Worm (Caenorhabditis elegans) whole organism, L2 larva: ENCODE results near the gene Y55F3BR.6.

ENCODE experiments used
- C34F6.9 ChIP-seq: fragments of 150-350 bp; optimal IDR thresholded peaks from 2 replicates; lab custom pipeline; 2014; ENCODE audit warnings: missing biosample characterization, missing genetic modification characterization
- F13H6.1 ChIP-seq: sonication (generic microtip); optimal IDR thresholded peaks from 2 replicates; lab custom pipeline; 2016; ENCODE audit warnings: missing genetic modification characterization, missing compliant biosample characterization
- ZK546.5 ChIP-seq: sonication (generic microtip); optimal IDR thresholded peaks from 2 replicates; lab custom pipeline; 2017; ENCODE audit warnings: missing biosample characterization, missing genetic modification characterization
- ama-1 ChIP-seq: fragments of 150-350 bp; optimal IDR thresholded peaks from 2 replicates; lab custom pipeline; 2018; ENCODE audit warnings: inconsistent platforms
- blmp-1 ChIP-seq: sonication (generic microtip); optimal IDR thresholded peaks from 2 replicates; lab custom pipeline; 2017; ENCODE audit warnings: missing genetic modification characterization, mild to moderate bottlenecking, missing compliant biosample characterization, antibody characterized with exemption, moderate library complexity; ENCODE audit not compliant: insufficient read depth
- ceh-16 ChIP-seq: fragments of 150-350 bp; optimal IDR thresholded peaks from 2 replicates; lab custom pipeline; 2014; ENCODE audit warnings: missing biosample characterization, missing genetic modification characterization
- crh-2 ChIP-seq: sonication (generic microtip); optimal IDR thresholded peaks from 2 replicates; lab custom pipeline; 2017; ENCODE audit warnings: missing biosample characterization, missing genetic modification characterization
- egl-27 ChIP-seq: sonication (generic microtip); optimal IDR thresholded peaks from 3 replicates; lab custom pipeline; 2017; ENCODE audit warnings: missing biosample characterization, missing genetic modification reagents, missing genetic modification characterization
- fos-1 ChIP-seq: fragments of 150-350 bp; optimal IDR thresholded peaks from 2 replicates; lab custom pipeline; 2014; ENCODE audit warnings: missing biosample characterization, missing genetic modification characterization
- gmeb-1 ChIP-seq: fragments of 150-350 bp; optimal IDR thresholded peaks from 2 replicates; lab custom pipeline; 2014; ENCODE audit warnings: missing biosample characterization, missing genetic modification characterization
- lin-11 ChIP-seq: fragments of 150-350 bp; sonication (generic microtip); optimal IDR thresholded peaks from 2 replicates; lab custom pipeline; 2014; ENCODE audit warnings: missing biosample characterization, missing genetic modification characterization, inconsistent platforms, mixed read lengths
- lin-13 ChIP-seq: fragments of 150-350 bp; optimal IDR thresholded peaks from 2 replicates; lab custom pipeline; 2014; ENCODE audit warnings: missing biosample characterization, missing genetic modification reagents, missing genetic modification characterization
- lin-39 ChIP-seq: fragments of 150-350 bp; optimal IDR thresholded peaks from 2 replicates; lab custom pipeline; 2014; ENCODE audit warnings: missing biosample characterization, missing genetic modification reagents, missing genetic modification characterization
- lsy-2 ChIP-seq, 2 experiments: fragments of 150-350 bp in 1 of 2; sonication (generic microtip) in 1 of 2; optimal IDR thresholded peaks; 2 replicates each; lab custom pipeline; 2014 to 2017; ENCODE audit warnings: missing biosample characterization in 2 of 2, missing genetic modification characterization in 2 of 2
- mab-5 ChIP-seq: fragments of 150-350 bp; optimal IDR thresholded peaks from 2 replicates; lab custom pipeline; 2014; ENCODE audit warnings: missing biosample characterization, missing genetic modification characterization
- mbf-1 ChIP-seq: sonication (generic microtip); optimal IDR thresholded peaks from 2 replicates; lab custom pipeline; 2017; ENCODE audit warnings: missing biosample characterization, missing genetic modification characterization
- mdl-1 ChIP-seq, 2 experiments: fragments of 150-350 bp in 1 of 2; sonication (generic microtip) in 1 of 2; optimal IDR thresholded peaks; 2 replicates each; lab custom pipeline; 2017; ENCODE audit warnings: missing biosample characterization in 2 of 2, missing genetic modification characterization in 2 of 2
- nhr-11 ChIP-seq: fragments of 150-350 bp; optimal IDR thresholded peaks from 2 replicates; lab custom pipeline; 2014; ENCODE audit warnings: missing biosample characterization, missing genetic modification characterization
- nhr-12 ChIP-seq: fragments of 150-350 bp; optimal IDR thresholded peaks from 2 replicates; lab custom pipeline; 2014; ENCODE audit warnings: missing biosample characterization, missing genetic modification characterization
- nhr-129 ChIP-seq: fragments of 150-350 bp; optimal IDR thresholded peaks from 2 replicates; lab custom pipeline; 2014; ENCODE audit warnings: missing biosample characterization, missing genetic modification characterization
- nhr-21 ChIP-seq: fragments of 150-350 bp; optimal IDR thresholded peaks from 2 replicates; lab custom pipeline; 2014; ENCODE audit warnings: missing biosample characterization, missing genetic modification characterization
- nhr-237 ChIP-seq: fragments of 150-350 bp; optimal IDR thresholded peaks from 2 replicates; lab custom pipeline; 2014; ENCODE audit warnings: missing biosample characterization, missing genetic modification characterization
- nhr-25 ChIP-seq: fragments of 150-350 bp; sonication (generic microtip); optimal IDR thresholded peaks from 3 replicates; lab custom pipeline; 2014; ENCODE audit warnings: missing biosample characterization, missing genetic modification characterization
- nhr-6 ChIP-seq: fragments of 150-350 bp; optimal IDR thresholded peaks from 2 replicates; lab custom pipeline; 2014; ENCODE audit warnings: missing biosample characterization, missing genetic modification characterization
- peb-1 ChIP-seq: fragments of 150-350 bp; optimal IDR thresholded peaks from 2 replicates; lab custom pipeline; 2014; ENCODE audit warnings: missing biosample characterization, missing genetic modification characterization
- sem-4 ChIP-seq: fragments of 150-350 bp; optimal IDR thresholded peaks from 2 replicates; lab custom pipeline; 2014; ENCODE audit warnings: missing biosample characterization, missing genetic modification reagents, missing genetic modification characterization
- skn-1 ChIP-seq: sonication (generic microtip); optimal IDR thresholded peaks from 2 replicates; lab custom pipeline; 2017; ENCODE audit warnings: missing biosample characterization, missing genetic modification characterization
- sma-9 ChIP-seq, 2 experiments: fragments of 150-350 bp in 1 of 2; sonication (generic microtip) in 1 of 2; optimal IDR thresholded peaks; 2 replicates each; lab custom pipeline; 2014 to 2016; ENCODE audit warnings: missing genetic modification characterization in 2 of 2, mild to moderate bottlenecking in 1 of 2, missing biosample characterization in 1 of 2, missing compliant biosample characterization in 1 of 2, missing genetic modification reagents in 1 of 2, moderate library complexity in 1 of 2
- snpc-4 ChIP-seq: fragments of 150-350 bp; optimal IDR thresholded peaks from 2 replicates; lab custom pipeline; 2014; ENCODE audit warnings: missing biosample characterization, missing genetic modification characterization
- unc-55 ChIP-seq: fragments of 150-350 bp; sonication (generic microtip); optimal IDR thresholded peaks from 3 replicates; lab custom pipeline; 2014; ENCODE audit warnings: missing biosample characterization, missing genetic modification reagents, missing genetic modification characterization
- unc-62 ChIP-seq: fragments of 150-350 bp; optimal IDR thresholded peaks from 2 replicates; lab custom pipeline; 2014; ENCODE audit warnings: missing biosample characterization, missing genetic modification reagents, missing genetic modification characterization
- zag-1 ChIP-seq: fragments of 150-350 bp; optimal IDR thresholded peaks from 2 replicates; lab custom pipeline; 2014; ENCODE audit warnings: missing biosample characterization, missing genetic modification characterization
- ztf-4 ChIP-seq: fragments of 150-350 bp; optimal IDR thresholded peaks from 2 replicates; lab custom pipeline; 2014; ENCODE audit warnings: missing biosample characterization, missing genetic modification characterization

Y55F3BR.6 gene

ce11 chrIV:830262-830960, 11.5 kb downstream of the Y55F3BR.6 start:
- no peak for TF ChIP-seq nhr-21 (tag; lab: Kevin White, UChicago)
- no peak for TF ChIP-seq ama-1
- no peak for TF ChIP-seq sem-4 (tag; lab: Kevin White, UChicago)
- no peak for TF ChIP-seq C34F6.9 (tag; lab: Kevin White, UChicago)
- TF ChIP-seq ceh-16 (tag; lab: Kevin White, UChicago) = no peak
- no peak for TF ChIP-seq blmp-1 (tag; lab: Kevin White, UChicago)
- no peak for TF ChIP-seq snpc-4 (tag; lab: Kevin White, UChicago)
- no peak for TF ChIP-seq nhr-237
- no peak for TF ChIP-seq nhr-12 (tag; lab: Kevin White, UChicago)
- TF ChIP-seq lin-13 (GFP tag; lab: Kevin White, UChicago) = no peak
- no peak for TF ChIP-seq ztf-4 (tag; lab: Kevin White, UChicago)
- TF ChIP-seq skn-1 (tag; lab: Kevin White, UChicago) = no peak

ce11 chrIV:829691-830090, 12.2 kb downstream of the Y55F3BR.6 start:
- TF ChIP-seq lsy-2 (tag; optimal IDR thresholded peaks at IDR 0.05; lab: Kevin White, UChicago) = no peak
- TF ChIP-seq mbf-1 (tag; lab: Kevin White, UChicago) = no peak
- no peak for TF ChIP-seq unc-62 (GFP tag; lab: Kevin White, UChicago)
- TF ChIP-seq nhr-129 (tag; lab: Kevin White, UChicago) = no peak

- TF ChIP-seq blmp-1 (tag; lab: Kevin White, UChicago) = no peak
- no peak for TF ChIP-seq lsy-2 (tag; optimal IDR thresholded peaks at IDR 0.05; lab: Kevin White, UChicago)
- TF ChIP-seq C34F6.9 (tag; lab: Kevin White, UChicago) = peak; percentile 41
- no peak for TF ChIP-seq peb-1 (tag; lab: Kevin White, UChicago)
- no peak for TF ChIP-seq lin-39 (tag; lab: Kevin White, UChicago)
- TF ChIP-seq nhr-129 (tag; lab: Kevin White, UChicago) = peak; percentile 86
Measured at ce11 chrIV:829107-829506, 12.8 kb downstream of the Y55F3BR.6 start.

ce11 chrIV:828427-828826, 13.5 kb downstream of the Y55F3BR.6 start:
- TF ChIP-seq C34F6.9 (tag; lab: Kevin White, UChicago) (peak; percentile 96), lin-11 (tag; lab: Kevin White, UChicago) (peak; percentile 26), ztf-4 (tag; lab: Kevin White, UChicago) (no peak), nhr-25 (peak; percentile 63), F13H6.1 (peak; percentile 64), ceh-16 (tag; lab: Kevin White, UChicago) (peak; percentile 1), gmeb-1 (tag; lab: Kevin White, UChicago) (peak; percentile 6), lin-13 (GFP tag; lab: Kevin White, UChicago) (peak; percentile 88), nhr-6 (tag; lab: Kevin White, UChicago) (peak; percentile 35), nhr-11 (tag; lab: Kevin White, UChicago) (no peak), sma-9 (GFP tag; optimal IDR thresholded peaks at IDR 0.05; lab: Kevin White, UChicago) (no peak), sma-9 (tag; optimal IDR thresholded peaks at IDR 0.05; lab: Kevin White, UChicago) (no peak), snpc-4 (tag; lab: Kevin White, UChicago) (peak; percentile 84), lsy-2 (tag; optimal IDR thresholded peaks at IDR 0.05; lab: Kevin White, UChicago) (peak; percentile 65 to 88), ZK546.5 (tag; lab: Kevin White, UChicago) (no peak), mab-5 (tag; lab: Kevin White, UChicago) (peak; percentile 63), egl-27 (tag; lab: Kevin White, UChicago) (peak; percentile 26), skn-1 (tag; lab: Kevin White, UChicago) (peak; percentile 33), zag-1 (tag; lab: Kevin White, UChicago) (peak; percentile 75), crh-2 (tag; lab: Kevin White, UChicago) (peak; percentile 81), mdl-1 (tag; optimal IDR thresholded peaks at IDR 0.05; lab: Kevin White, UChicago) (peak; percentile 46 to 49), fos-1 (tag; lab: Kevin White, UChicago) (peak; percentile 46), ama-1 (peak; percentile 24), mbf-1 (tag; lab: Kevin White, UChicago) (no peak), unc-55 (GFP tag; lab: Kevin White, UChicago) (peak; percentile 97), nhr-129 (tag; lab: Kevin White, UChicago) (peak; percentile 74), sem-4 (tag; lab: Kevin White, UChicago) (peak; percentile 76)
